Fruit fly (Drosophila melanogaster) whole organism: ENCODE data around the gene CG34150.

ENCODE experiments used
- CG8478 ChIP-seq: fragments of >200 bp; optimal IDR thresholded peaks from 2 replicates; lab custom pipeline; 2018; ENCODE audit warnings: inconsistent platforms
- Dll ChIP-seq: fragments of >200 bp; optimal IDR thresholded peaks from 2 replicates; lab custom pipeline; 2017
- EcR ChIP-seq, 2 experiments: fragments of >200 bp; optimal IDR thresholded peaks; 2 replicates each; lab custom pipeline; 2017; ENCODE audit warnings: missing biosample characterization in 2 of 2, missing genetic modification characterization in 2 of 2, missing genetic modification reagents in 2 of 2
- pan ChIP-seq: fragments of >200 bp; optimal IDR thresholded peaks from 2 replicates; lab custom pipeline; 2017
- psq ChIP-seq: fragments of >200 bp; optimal IDR thresholded peaks from 2 replicates; lab custom pipeline; 2017
- usp ChIP-seq: fragments of >200 bp; optimal IDR thresholded peaks from 2 replicates; lab custom pipeline; 2017; ENCODE audit warnings: missing biosample characterization, missing genetic modification characterization, mixed read lengths

Gene CG34150

dm6 chr3R:24813637-24814301 lies at the start of gene CG34150, which contains the start of gene lili:
CG34150 (plus strand) TSS chr3R:24814262.
lili (minus strand) TSS chr3R:24814012.
- TF ChIP-seq usp (GFP tag; lab: Kevin White, UChicago) = no peak
- no peak for TF ChIP-seq Dll (lab: Kevin White, UChicago)

dm6 chr3R:24764971-24765370 lies 49.1 kb upstream of the CG34150 start, which contains the start of gene AstA:
AstA (minus strand) TSS chr3R:24765071.
- TF ChIP-seq CG8478 (lab: Kevin White, UChicago) (no peak), EcR (GFP tag; optimal IDR thresholded peaks at IDR 0.05; lab: Kevin White, UChicago) (no peak), usp (GFP tag; lab: Kevin White, UChicago) (no peak), pan (no peak), Dll (lab: Kevin White, UChicago) (no peak), psq (no peak)

- TF ChIP-seq Dll (lab: Kevin White, UChicago) (no peak), CG8478 (lab: Kevin White, UChicago) (no peak), EcR (GFP tag; optimal IDR thresholded peaks at IDR 0.05; lab: Kevin White, UChicago) (no peak), pan (no peak)
Measured at dm6 chr3R:24766684-24767083, 47.4 kb upstream of the CG34150 start.

dm6 chr3R:24767667-24768340 lies 46.3 kb upstream of the CG34150 start:
- TF ChIP-seq CG8478 (lab: Kevin White, UChicago) (no peak), Dll (lab: Kevin White, UChicago) (peak; percentile 76)

dm6 chr3R:24768538-24769401 lies 45.3 kb upstream of the CG34150 start, which contains the start of gene CG13631:
CG13631 (plus strand) TSS chr3R:24769351.
- TF ChIP-seq CG8478 (lab: Kevin White, UChicago) (no peak), Dll (lab: Kevin White, UChicago) (peak; percentile 35), usp (GFP tag; lab: Kevin White, UChicago) (no peak)

- no peak for TF ChIP-seq Dll (lab: Kevin White, UChicago)
- no peak for TF ChIP-seq psq
- no peak for TF ChIP-seq pan
- no peak for TF ChIP-seq EcR (GFP tag; optimal IDR thresholded peaks at IDR 0.05; lab: Kevin White, UChicago)
- TF ChIP-seq CG8478 (lab: Kevin White, UChicago) = no peak
- TF ChIP-seq usp (GFP tag; lab: Kevin White, UChicago) = no peak
Measured at dm6 chr3R:24769601-24770000, 44.5 kb upstream of the CG34150 start.

- no peak for TF ChIP-seq psq
- TF ChIP-seq pan = no peak
- TF ChIP-seq usp (GFP tag; lab: Kevin White, UChicago) = no peak
- no peak for TF ChIP-seq CG8478 (lab: Kevin White, UChicago)
- no peak for TF ChIP-seq Dll (lab: Kevin White, UChicago)
- TF ChIP-seq EcR (GFP tag; optimal IDR thresholded peaks at IDR 0.05; lab: Kevin White, UChicago) = no peak
Measured at dm6 chr3R:24771273-24772231, 42.5 kb upstream of the CG34150 start, which contains the start of gene CG42331. CG42331 (plus strand) TSS chr3R:24772181.

- TF ChIP-seq CG8478 (lab: Kevin White, UChicago) = no peak
- TF ChIP-seq usp (GFP tag; lab: Kevin White, UChicago) = no peak
- no peak for TF ChIP-seq psq
- TF ChIP-seq Dll (lab: Kevin White, UChicago) = no peak
- TF ChIP-seq EcR (GFP tag; optimal IDR thresholded peaks at IDR 0.05; lab: Kevin White, UChicago) = no peak
Measured at dm6 chr3R:24773016-24773415, 41.0 kb upstream of the CG34150 start.

- TF ChIP-seq pan (no peak), CG8478 (lab: Kevin White, UChicago) (no peak), Dll (lab: Kevin White, UChicago) (no peak), usp (GFP tag; lab: Kevin White, UChicago) (no peak), EcR (GFP tag; optimal IDR thresholded peaks at IDR 0.05; lab: Kevin White, UChicago) (no peak)
Measured at dm6 chr3R:24773422-24773821, 40.6 kb upstream of the CG34150 start.

- TF ChIP-seq EcR (GFP tag; optimal IDR thresholded peaks at IDR 0.05; lab: Kevin White, UChicago) (no peak), Dll (lab: Kevin White, UChicago) (no peak), usp (GFP tag; lab: Kevin White, UChicago) (no peak), CG8478 (lab: Kevin White, UChicago) (no peak), psq (no peak), pan (no peak)
Measured at dm6 chr3R:24777101-24777500, 37.0 kb upstream of the CG34150 start.

- TF ChIP-seq CG8478 (lab: Kevin White, UChicago) (no peak), psq (no peak), usp (GFP tag; lab: Kevin White, UChicago) (no peak), EcR (GFP tag; optimal IDR thresholded peaks at IDR 0.05; lab: Kevin White, UChicago) (no peak), Dll (lab: Kevin White, UChicago) (no peak)
Measured at dm6 chr3R:24778218-24778739, 35.8 kb upstream of the CG34150 start.
